Worm (Caenorhabditis elegans): ENCODE results near the gene F36A4.3.

F36A4.3 gene

ce11 chrIV:4306317-4306716 is 36.9 kb downstream of the F36A4.3 start:
- no peak for TF ChIP-seq unc-62 (GFP tag; optimal IDR thresholded peaks at IDR 0.05)

DNA sequence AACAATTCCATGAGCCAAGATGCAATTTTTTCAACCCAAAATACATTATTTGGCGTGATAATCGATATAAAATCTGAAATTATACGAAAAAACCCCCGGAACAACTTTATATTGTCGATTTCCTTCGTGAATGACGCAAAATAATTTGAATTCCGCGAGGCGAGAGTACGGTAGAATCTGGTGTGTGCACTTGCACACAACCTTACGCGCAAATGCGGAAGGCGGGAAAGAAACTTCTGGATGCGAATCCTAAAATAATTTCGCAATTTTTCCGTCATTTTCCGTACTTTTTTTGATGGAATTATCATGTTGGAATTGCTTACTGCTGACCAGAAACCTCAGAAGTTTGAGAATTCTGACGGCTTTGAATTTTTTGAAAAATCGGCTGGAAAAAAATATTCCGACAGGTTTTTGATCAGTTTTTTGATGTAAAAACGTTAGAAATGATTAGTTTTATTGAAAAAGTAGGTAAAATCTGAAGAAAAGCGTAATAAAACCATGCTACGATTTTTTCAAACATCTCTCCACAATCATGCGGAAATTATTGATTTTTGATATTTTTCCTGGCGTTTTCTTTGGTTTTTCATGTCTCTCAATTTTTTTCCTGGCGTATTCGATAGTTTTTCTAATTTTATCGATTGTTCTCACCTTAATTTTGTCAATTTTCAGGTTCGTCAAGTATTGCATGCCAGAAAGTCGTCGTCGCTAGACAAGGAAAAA is 38.0 kb downstream of the F36A4.3 start, which contains the start of gene set-9:
set-9 (plus strand) TSS at position 670 of the 720 bp plus-strand sequence.
- no peak for TF ChIP-seq unc-62 (GFP tag; optimal IDR thresholded peaks at IDR 0.05)

DNA sequence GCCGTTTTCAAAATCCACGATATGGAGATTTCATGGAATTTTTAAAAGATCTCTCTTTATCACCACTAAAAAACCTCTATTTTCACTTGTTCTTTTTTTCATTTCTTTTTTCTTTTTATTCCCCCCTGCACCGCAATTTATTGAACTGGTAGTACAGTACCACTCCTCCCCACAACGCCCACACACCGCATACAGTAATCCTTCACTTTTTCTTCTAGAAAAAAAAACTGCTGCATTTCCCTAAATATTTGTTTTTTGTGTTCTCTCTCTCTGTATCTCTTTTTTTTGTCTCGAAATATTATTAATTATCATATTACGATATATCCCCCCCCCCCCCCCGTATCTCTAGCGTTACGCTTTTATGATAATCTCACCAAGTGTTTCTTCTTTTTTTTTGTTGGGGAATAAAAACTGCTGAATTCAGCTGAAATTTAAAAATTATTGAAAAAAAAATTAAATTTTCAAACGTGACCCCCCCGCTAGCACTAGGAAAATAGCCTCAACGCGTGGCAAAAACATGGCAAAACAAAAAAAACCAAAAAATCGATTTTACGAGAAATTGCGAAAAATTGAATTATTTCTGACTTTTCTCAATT is 47.5 kb downstream of the F36A4.3 start, which contains the start of gene Y24D9B.1:
Y24D9B.1 (plus strand) TSS at position 546 of the 596 bp plus-strand sequence.
- TF ChIP-seq unc-62 (GFP tag; optimal IDR thresholded peaks at IDR 0.05): no peak

DNA sequence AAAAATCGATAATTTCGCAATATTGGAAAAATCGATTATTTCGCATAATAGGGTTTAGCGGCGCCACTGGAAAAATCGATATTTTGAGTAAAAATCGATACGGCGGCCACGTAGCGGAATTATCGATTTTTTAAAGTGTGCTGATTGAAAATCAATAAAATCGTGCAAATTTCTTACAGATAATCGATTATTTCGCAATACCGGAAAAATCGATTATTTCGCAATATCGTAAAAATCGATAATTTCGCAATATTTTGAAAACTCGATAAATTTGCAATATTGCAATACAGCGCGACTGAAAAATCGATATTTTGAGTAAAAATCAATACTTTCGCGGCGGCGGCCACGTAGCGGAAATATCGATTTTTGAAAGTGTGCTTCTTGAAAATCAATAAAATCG is 48.2 kb downstream of the F36A4.3 start:
- no peak for TF ChIP-seq unc-62 (GFP tag; optimal IDR thresholded peaks at IDR 0.05)

ce11 chrIV:4318056-4318455 is 48.6 kb downstream of the F36A4.3 start:
- no peak for TF ChIP-seq unc-62 (GFP tag; optimal IDR thresholded peaks at IDR 0.05)

- no peak for TF ChIP-seq unc-62 (GFP tag; optimal IDR thresholded peaks at IDR 0.05)
Observed at ce11 chrIV:4319473-4319872, 50.1 kb downstream of the F36A4.3 start.

Data from whole organism, dauer.